Worm (Caenorhabditis elegans) whole organism, mixed stage, embryonic: ENCODE measurements around the gene T01G1.4.
"Not testable (repeated sequence)": the region's sequence is repeated elsewhere in the genome, so short reads cannot be mapped to it uniquely, and the experiment has no call there.

Source experiments
- bed-3 ChIP-seq: fragments of 200-800 bp; sonication (Bioruptor generic); optimal IDR thresholded peaks from 3 replicates; lab custom pipeline; 2018; ENCODE audit warnings: mild to moderate bottlenecking, missing genetic modification characterization, moderate library complexity, missing compliant biosample characterization
- blmp-1 ChIP-seq: fragments of 150-350 bp; optimal IDR thresholded peaks from 2 replicates; lab custom pipeline; 2014; ENCODE audit warnings: missing biosample characterization, missing genetic modification characterization
- ceh-39 ChIP-seq: fragments of 150-350 bp; optimal IDR thresholded peaks from 2 replicates; lab custom pipeline; 2014; ENCODE audit warnings: missing biosample characterization, missing genetic modification characterization
- ceh-43 ChIP-seq: fragments of 200-800 bp; sonication (Bioruptor generic); optimal IDR thresholded peaks from 2 replicates; lab custom pipeline; 2018; ENCODE audit warnings: mild to moderate bottlenecking, missing genetic modification characterization, moderate library complexity, missing compliant biosample characterization
- ceh-83 ChIP-seq: fragments of 200-800 bp; sonication (Bioruptor generic); optimal IDR thresholded peaks from 2 replicates; lab custom pipeline; 2018; ENCODE audit warnings: mild to moderate bottlenecking, missing genetic modification characterization, missing compliant biosample characterization
- ces-1 ChIP-seq: fragments of 150-350 bp; optimal IDR thresholded peaks from 2 replicates; lab custom pipeline; 2014; ENCODE audit warnings: missing biosample characterization, missing genetic modification reagents, missing genetic modification characterization
- cnd-1 ChIP-seq: fragments of 200-800 bp; sonication (Bioruptor generic); optimal IDR thresholded peaks from 2 replicates; lab custom pipeline; 2018; ENCODE audit warnings: mild to moderate bottlenecking, missing genetic modification characterization, missing compliant biosample characterization
- drap-1 ChIP-seq: fragments of 200-800 bp; sonication (Bioruptor generic); optimal IDR thresholded peaks from 3 replicates; lab custom pipeline; 2018; ENCODE audit warnings: mild to moderate bottlenecking, missing genetic modification characterization, missing compliant biosample characterization
- elt-1 ChIP-seq: sonication (generic microtip); optimal IDR thresholded peaks from 2 replicates; lab custom pipeline; 2017; ENCODE audit warnings: missing genetic modification characterization, mild to moderate bottlenecking, missing compliant biosample characterization, antibody characterized with exemption, moderate library complexity, borderline replicate concordance; ENCODE audit not compliant: insufficient read depth
- elt-3 ChIP-seq: fragments of 150-350 bp; optimal IDR thresholded peaks from 2 replicates; lab custom pipeline; 2014; ENCODE audit warnings: missing biosample characterization, missing genetic modification characterization
- ham-2 ChIP-seq: fragments of 200-800 bp; sonication (Bioruptor generic); optimal IDR thresholded peaks from 2 replicates; lab custom pipeline; 2018; ENCODE audit warnings: mild to moderate bottlenecking, missing genetic modification characterization, missing compliant biosample characterization
- lin-32 ChIP-seq: fragments of 200-800 bp; sonication (Bioruptor generic); optimal IDR thresholded peaks from 2 replicates; lab custom pipeline; 2018; ENCODE audit warnings: mild to moderate bottlenecking, missing genetic modification characterization, missing compliant biosample characterization
- mab-5 ChIP-seq: fragments of 150-350 bp; optimal IDR thresholded peaks from 2 replicates; lab custom pipeline; 2014; ENCODE audit warnings: missing biosample characterization, missing genetic modification characterization
- mep-1 ChIP-seq: fragments of 150-350 bp; optimal IDR thresholded peaks from 2 replicates; lab custom pipeline; 2017; ENCODE audit warnings: missing biosample characterization, missing genetic modification reagents, missing genetic modification characterization, inconsistent platforms
- nhr-12 ChIP-seq: fragments of 150-350 bp; optimal IDR thresholded peaks from 2 replicates; lab custom pipeline; 2014; ENCODE audit warnings: missing biosample characterization, missing genetic modification characterization
- nhr-2 ChIP-seq: fragments of 150-350 bp; optimal IDR thresholded peaks from 2 replicates; lab custom pipeline; 2014; ENCODE audit warnings: missing biosample characterization, missing genetic modification characterization
- nhr-237 ChIP-seq: fragments of 150-350 bp; optimal IDR thresholded peaks from 2 replicates; lab custom pipeline; 2014; ENCODE audit warnings: missing biosample characterization, missing genetic modification characterization
- nhr-28 ChIP-seq: fragments of 150-350 bp; optimal IDR thresholded peaks from 2 replicates; lab custom pipeline; 2014; ENCODE audit warnings: missing biosample characterization, missing genetic modification characterization
- nhr-76 ChIP-seq: sonication (generic microtip); optimal IDR thresholded peaks from 2 replicates; lab custom pipeline; 2017; ENCODE audit warnings: missing biosample characterization, missing genetic modification characterization
- pha-4 ChIP-seq: fragments of 150-350 bp; optimal IDR thresholded peaks from 2 replicates; lab custom pipeline; 2018; ENCODE audit warnings: missing biosample characterization, missing genetic modification reagents, missing genetic modification characterization
- sem-2 ChIP-seq: fragments of 200-800 bp; sonication (Bioruptor generic); optimal IDR thresholded peaks from 2 replicates; lab custom pipeline; 2018; ENCODE audit warnings: mild to moderate bottlenecking, missing genetic modification characterization, missing compliant biosample characterization
- snpc-4 ChIP-seq: fragments of 150-350 bp; optimal IDR thresholded peaks from 2 replicates; lab custom pipeline; 2014; ENCODE audit warnings: missing biosample characterization, missing genetic modification characterization
- sptf-1 ChIP-seq: sonication (generic microtip); optimal IDR thresholded peaks from 2 replicates; lab custom pipeline; 2017; ENCODE audit warnings: mild to moderate bottlenecking, missing genetic modification characterization, moderate library complexity, missing compliant biosample characterization
- unc-120 ChIP-seq: sonication (generic microtip); optimal IDR thresholded peaks from 2 replicates; lab custom pipeline; 2017; ENCODE audit warnings: missing genetic modification characterization, missing compliant biosample characterization; ENCODE audit not compliant: poor library complexity, severe bottlenecking
- unc-39 ChIP-seq: fragments of 150-350 bp; optimal IDR thresholded peaks from 2 replicates; lab custom pipeline; 2014; ENCODE audit warnings: missing biosample characterization, missing genetic modification characterization
- zip-8 ChIP-seq: fragments of 150-350 bp; optimal IDR thresholded peaks from 2 replicates; lab custom pipeline; 2014; ENCODE audit warnings: missing biosample characterization, missing genetic modification characterization
- ztf-11 ChIP-seq: fragments of 150-350 bp; optimal IDR thresholded peaks from 2 replicates; lab custom pipeline; 2014; ENCODE audit warnings: missing biosample characterization, missing genetic modification characterization

The T01G1.4 gene

DNA sequence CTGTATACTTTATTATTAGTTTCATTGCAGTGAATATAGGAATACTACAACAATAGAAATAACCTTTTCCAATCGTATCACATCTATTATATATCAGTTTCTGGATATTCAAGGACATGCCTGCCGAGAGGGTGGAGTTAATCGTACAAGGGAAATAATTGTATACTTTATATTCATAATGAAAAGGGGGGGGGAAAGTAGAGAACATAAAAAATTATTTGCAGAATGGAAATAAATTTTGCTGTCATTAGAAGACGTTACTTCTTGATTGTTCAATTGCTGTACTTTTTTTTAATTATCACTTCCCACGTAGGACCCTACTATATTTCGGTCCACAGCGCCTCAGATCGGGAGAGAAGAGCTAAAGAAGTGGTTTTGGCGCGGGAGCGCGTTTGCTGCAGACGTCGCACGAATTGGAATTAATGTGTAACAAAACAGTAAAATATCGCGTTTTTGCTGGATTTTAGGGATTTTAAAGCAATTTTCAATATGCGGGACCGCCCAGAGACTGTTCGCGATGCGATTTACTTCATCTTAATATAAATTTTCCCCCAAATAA lies 37.0 kb upstream of the T01G1.4 start, which contains the start of gene dsl-6:
dsl-6 (minus strand) TSS at position 51 of the 559 bp plus-strand sequence.
- TF ChIP-seq unc-120; drap-1 (GFP tag; lab: Kevin White, UChicago); nhr-2 (tag; lab: Kevin White, UChicago): not testable (repeated sequence)

- no peak for TF ChIP-seq nhr-76 (tag; lab: Kevin White, UChicago)
- TF ChIP-seq blmp-1 (tag; lab: Kevin White, UChicago) = no peak
- no peak for TF ChIP-seq drap-1 (GFP tag; lab: Kevin White, UChicago)
- TF ChIP-seq snpc-4 = no peak
- TF ChIP-seq ceh-39 (tag; lab: Kevin White, UChicago) = no peak
- TF ChIP-seq bed-3 = no peak
- no peak for TF ChIP-seq pha-4 (tag; lab: Kevin White, UChicago)
- no peak for TF ChIP-seq ztf-11 (tag; lab: Kevin White, UChicago)
- no peak for TF ChIP-seq ces-1
- no peak for TF ChIP-seq nhr-237 (tag; lab: Kevin White, UChicago)
- TF ChIP-seq zip-8 (tag; lab: Kevin White, UChicago) = no peak
- TF ChIP-seq mab-5 = no peak
- TF ChIP-seq, all 35 proteins: peak for 0
Observed at ce11 chrIV:11394243-11394642, 32.9 kb upstream of the T01G1.4 start, which contains the start of gene tag-89. Gene tag-89, plus strand, starts transcription at chrIV:11394543.

DNA sequence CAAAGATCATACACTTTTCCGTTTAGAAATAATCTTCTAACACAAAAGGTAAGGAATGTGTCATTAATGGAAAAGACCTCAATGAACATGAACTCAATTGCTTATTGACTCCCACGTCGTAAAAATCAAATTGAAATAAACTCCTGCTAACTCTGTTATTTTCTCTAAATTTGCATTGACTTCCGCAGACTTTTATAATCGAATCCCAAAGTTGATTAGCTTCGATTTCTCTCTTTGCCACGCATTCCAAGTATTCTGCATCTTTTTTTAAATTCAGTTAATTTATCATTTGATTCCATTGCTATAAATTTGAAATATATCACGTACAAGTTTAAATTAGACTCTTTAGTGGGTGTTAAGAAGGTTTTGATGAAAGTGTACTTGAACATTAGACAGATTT lies 27.4 kb upstream of the T01G1.4 start:
- peak; percentile 49 for TF ChIP-seq ces-1
- TF ChIP-seq lin-32 (GFP tag; lab: Kevin White, UChicago) = no peak
- no peak for TF ChIP-seq sptf-1
- no peak for TF ChIP-seq ceh-39 (tag; lab: Kevin White, UChicago)
- TF ChIP-seq ceh-83 (GFP tag; lab: Kevin White, UChicago) = no peak

ce11 chrIV:11379254-11379653 lies 17.9 kb upstream of the T01G1.4 start, which contains the start of gene fbxb-76:
Gene fbxb-76, minus strand, starts transcription at chrIV:11379354.
- TF ChIP-seq ztf-11 (tag; lab: Kevin White, UChicago) (no peak), mab-5 (no peak), ceh-43 (no peak), nhr-2 (tag; lab: Kevin White, UChicago) (no peak), nhr-12 (tag; lab: Kevin White, UChicago) (no peak), cnd-1 (tag; lab: Kevin White, UChicago) (no peak), mep-1 (no peak), zip-8 (tag; lab: Kevin White, UChicago) (no peak), elt-3 (no peak), nhr-76 (tag; lab: Kevin White, UChicago) (no peak), blmp-1 (tag; lab: Kevin White, UChicago) (no peak), nhr-28 (tag; lab: Kevin White, UChicago) (no peak), elt-1 (no peak)
- TF ChIP-seq, all 35 proteins: peak for 0

- TF ChIP-seq ceh-83 (GFP tag; lab: Kevin White, UChicago) = no peak
- TF ChIP-seq ceh-43 = no peak
- TF ChIP-seq cnd-1 (tag; lab: Kevin White, UChicago) = no peak
- no peak for TF ChIP-seq ham-2 (GFP tag; lab: Kevin White, UChicago)
- TF ChIP-seq unc-39 (tag; lab: Kevin White, UChicago) = no peak
- TF ChIP-seq zip-8 (tag; lab: Kevin White, UChicago) = no peak
- no peak for TF ChIP-seq sem-2 (GFP tag; lab: Kevin White, UChicago)
- no peak for TF ChIP-seq unc-120
- TF ChIP-seq, all 35 proteins: peak for 0
Observed at ce11 chrIV:11377439-11377838, 16.1 kb upstream of the T01G1.4 start.

DNA sequence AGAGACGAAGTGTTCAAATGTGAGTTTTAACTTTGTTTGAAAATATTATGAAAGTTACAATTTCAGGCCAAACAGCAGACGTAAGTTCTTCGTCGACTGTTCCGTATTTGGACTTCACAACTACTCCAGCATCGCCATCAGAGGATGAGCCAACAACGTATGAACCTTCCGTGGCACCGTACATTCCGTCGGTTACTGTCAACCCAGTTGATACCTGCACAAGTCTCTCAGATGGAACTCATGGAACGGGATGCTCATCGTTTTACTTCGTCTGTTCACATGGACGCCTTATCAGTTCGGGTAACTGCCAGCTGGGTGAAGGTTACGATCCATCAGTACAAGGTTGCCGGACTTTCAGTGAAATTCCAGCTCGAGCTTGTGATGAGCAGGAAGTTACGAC lies 14.4 kb upstream of the T01G1.4 start:
- TF ChIP-seq bed-3 = no peak
- no peak for TF ChIP-seq cnd-1 (tag; lab: Kevin White, UChicago)
- no peak for TF ChIP-seq unc-120
- no peak for TF ChIP-seq nhr-76 (tag; lab: Kevin White, UChicago)
- no peak for TF ChIP-seq ceh-43
- no peak for TF ChIP-seq ceh-83 (GFP tag; lab: Kevin White, UChicago)
